Fruit fly (Drosophila melanogaster): ENCODE measurements around the gene dnk.

The dnk gene

DNA sequence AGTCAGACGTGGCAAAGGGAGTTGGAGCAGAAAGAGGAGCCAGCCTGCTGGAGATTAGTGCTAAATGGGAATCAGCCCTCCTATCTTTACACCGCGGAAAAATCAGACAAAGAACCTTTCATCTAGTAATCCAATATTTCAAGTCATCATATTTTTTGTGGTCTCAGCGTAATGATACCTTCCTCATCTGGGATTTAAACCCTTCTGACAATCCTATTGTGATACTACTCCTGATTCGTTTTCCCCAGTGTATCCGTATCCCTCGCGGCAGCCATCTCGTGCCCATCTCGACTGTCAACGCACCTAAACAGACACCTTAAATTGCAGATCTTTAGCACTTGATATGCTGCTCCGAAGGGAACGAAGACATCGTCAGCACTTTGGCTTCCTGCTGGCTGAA is 17.6 kb downstream of the dnk start (continued):
- TF ChIP-seq Smox (GFP tag; optimal IDR thresholded peaks at IDR 0.05) (no peak), CG10631 (GFP tag; optimal IDR thresholded peaks at IDR 0.05) (peak; percentile 50), CG10669 (GFP tag; optimal IDR thresholded peaks at IDR 0.05) (peak; percentile 47), Ets96B (tag; optimal IDR thresholded peaks at IDR 0.05) (peak; percentile 68), achi (GFP tag; optimal IDR thresholded peaks at IDR 0.05) (peak; percentile 47), CG3032 (tag; optimal IDR thresholded peaks at IDR 0.05) (peak; percentile 65), CG4318 (GFP tag; optimal IDR thresholded peaks at IDR 0.05) (peak; percentile 38), CG8119 (GFP tag; IDR thresholded peaks at IDR 0.05) (0 out of 3 replicates have a peak, but pooled peaks have one; percentile 25), OdsH (GFP tag; optimal IDR thresholded peaks at IDR 0.05) (peak; percentile 35), dsx (GFP tag; optimal IDR thresholded peaks at IDR 0.05; ENCODE audit: poor library complexity, severe bottlenecking) (peak; percentile 50), net (GFP tag; optimal IDR thresholded peaks at IDR 0.05) (peak; percentile 6), Eip78C (GFP tag) (peak; percentile 79), Hr38 (GFP tag; optimal IDR thresholded peaks at IDR 0.05) (no peak), CG7368 (GFP tag; optimal IDR thresholded peaks at IDR 0.05) (peak; percentile 27), Sox14 (GFP tag; optimal IDR thresholded peaks at IDR 0.05) (peak; percentile 53)

dm6 chr3R:18999906-19000451 is 19.2 kb downstream of the dnk start:
- TF ChIP-seq fkh (GFP tag; optimal IDR thresholded peaks at IDR 0.05) (peak; percentile 69), CG6808 (GFP tag; optimal IDR thresholded peaks at IDR 0.05) (no peak), salr (GFP tag; optimal IDR thresholded peaks at IDR 0.05) (no peak), ss (GFP tag; optimal IDR thresholded peaks at IDR 0.05) (peak in 1 of 2 experiments; percentile 43), CG9139 (GFP tag; optimal IDR thresholded peaks at IDR 0.05) (peak; percentile 30), svp (GFP tag) (peak; percentile 62), Eip78C (GFP tag) (peak; percentile 71), CG11902 (GFP tag; optimal IDR thresholded peaks at IDR 0.05) (no peak)

- TF ChIP-seq salr (GFP tag; optimal IDR thresholded peaks at IDR 0.05): no peak
- TF ChIP-seq CG6163 (GFP tag; IDR thresholded peaks at IDR 0.05): no peak
- TF ChIP-seq Gug (GFP tag; IDR thresholded peaks at IDR 0.05): no peak
- no peak for TF ChIP-seq CG4318 (GFP tag; optimal IDR thresholded peaks at IDR 0.05)
- TF ChIP-seq CG11902 (GFP tag; optimal IDR thresholded peaks at IDR 0.05): no peak
- no peak for TF ChIP-seq CG11294 (GFP tag; IDR thresholded peaks at IDR 0.05)
- no peak for TF ChIP-seq CG32006 (GFP tag; optimal IDR thresholded peaks at IDR 0.05)
- no peak for TF ChIP-seq Met (GFP tag; optimal IDR thresholded peaks at IDR 0.05)
- TF ChIP-seq CG7368 (GFP tag; optimal IDR thresholded peaks at IDR 0.05): no peak
- no peak for TF ChIP-seq Ets21C (GFP tag; optimal IDR thresholded peaks at IDR 0.05)
- TF ChIP-seq Lpt (GFP tag; optimal IDR thresholded peaks at IDR 0.05): no peak
- no peak for TF ChIP-seq Smox (GFP tag; optimal IDR thresholded peaks at IDR 0.05)
- TF ChIP-seq CG15336 (GFP tag; IDR thresholded peaks at IDR 0.05): no peak
- no peak for TF ChIP-seq Eip78C (GFP tag)
- no peak for TF ChIP-seq CG8632 (GFP tag; optimal IDR thresholded peaks at IDR 0.05)
Measured at dm6 chr3R:19001701-19002100, 20.9 kb downstream of the dnk start.

- TF ChIP-seq CG3919 (GFP tag; optimal IDR thresholded peaks at IDR 0.05): no peak
- no peak for TF ChIP-seq pdm3 (GFP tag; optimal IDR thresholded peaks at IDR 0.05)
- TF ChIP-seq fkh (GFP tag; optimal IDR thresholded peaks at IDR 0.05): peak; percentile 73
Measured at dm6 chr3R:19010923-19011322, 30.1 kb downstream of the dnk start.

dm6 chr3R:19011885-19012284 is 31.1 kb downstream of the dnk start:
- TF ChIP-seq Sox14 (GFP tag; optimal IDR thresholded peaks at IDR 0.05) (no peak), CG8319 (GFP tag; optimal IDR thresholded peaks at IDR 0.05) (no peak), CG6792 (GFP tag; optimal IDR thresholded peaks at IDR 0.05) (no peak), CG6276 (GFP tag; optimal IDR thresholded peaks at IDR 0.05) (no peak), Smox (GFP tag; optimal IDR thresholded peaks at IDR 0.05) (no peak), fd85E (GFP tag; optimal IDR thresholded peaks at IDR 0.05) (no peak), cyc (GFP tag; optimal IDR thresholded peaks at IDR 0.05) (no peak), CG8632 (GFP tag; optimal IDR thresholded peaks at IDR 0.05) (no peak), Sox102F (GFP tag; optimal IDR thresholded peaks at IDR 0.05) (no peak), fd59A (GFP tag; optimal IDR thresholded peaks at IDR 0.05) (no peak), Blimp-1 (GFP tag; optimal IDR thresholded peaks at IDR 0.05) (no peak), CG31627 (GFP tag; optimal IDR thresholded peaks at IDR 0.05) (no peak), salr (GFP tag; optimal IDR thresholded peaks at IDR 0.05) (no peak), Hr38 (GFP tag; optimal IDR thresholded peaks at IDR 0.05) (no peak), CG11762 (GFP tag; optimal IDR thresholded peaks at IDR 0.05; ENCODE audit: insufficient read depth) (no peak), fkh (GFP tag; optimal IDR thresholded peaks at IDR 0.05) (no peak), esn (GFP tag; optimal IDR thresholded peaks at IDR 0.05) (no peak), net (GFP tag; optimal IDR thresholded peaks at IDR 0.05) (no peak), OdsH (GFP tag; optimal IDR thresholded peaks at IDR 0.05) (no peak)
